Fruit fly (Drosophila melanogaster): ENCODE data around the gene Josd.

DNA sequence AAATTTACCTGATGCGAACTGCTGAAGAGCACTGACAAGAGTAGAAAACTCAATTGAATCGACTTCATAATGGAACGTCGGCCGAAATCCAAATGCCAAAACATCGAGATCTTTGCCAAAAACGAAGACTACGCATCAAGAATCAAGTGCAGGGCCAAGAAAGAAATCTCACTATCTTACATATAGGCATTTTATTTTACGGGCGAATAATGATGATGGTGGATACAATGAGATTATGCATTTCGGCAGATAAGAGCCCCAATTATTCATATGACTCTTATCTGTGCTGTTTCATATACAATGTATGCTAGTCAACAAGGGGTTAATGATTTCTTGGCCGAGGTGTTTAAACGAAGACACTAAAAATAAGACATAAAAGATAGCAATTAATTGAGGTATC, 41.7 kb upstream of the Josd start, which contains the start of gene Btnd:
- TF ChIP-seq klu (GFP tag; IDR thresholded peaks at IDR 0.05) (no peak), CG7928 (GFP tag; optimal IDR thresholded peaks at IDR 0.05) (no peak), Taf1 (GFP tag; IDR thresholded peaks at IDR 0.05) (no peak), Opbp (GFP tag; IDR thresholded peaks at IDR 0.05; ENCODE audit: partially characterized antibody) (no peak), lola (GFP tag; optimal IDR thresholded peaks at IDR 0.05) (no peak), Hr78 (GFP tag; optimal IDR thresholded peaks at IDR 0.05) (no peak), Lim3 (GFP tag; IDR thresholded peaks at IDR 0.05) (no peak), Fer3 (tag; optimal IDR thresholded peaks at IDR 0.05) (no peak)
